Worm (Caenorhabditis elegans) whole organism, young adult: ENCODE results near the gene scl-7.

Experiments used
- B0336.3 ChIP-seq: fragments of 200-800 bp; sonication (Bioruptor generic); IDR thresholded peaks from 2 replicates; pipeline ENCODE4 v1.3.6; 2022; ENCODE audit warnings: missing genetic modification characterization, missing compliant biosample characterization
- C17E4.6 ChIP-seq: fragments of 200-800 bp; sonication (Bioruptor generic); IDR thresholded peaks from 2 replicates; pipeline ENCODE4 v1.3.6; 2022; ENCODE audit warnings: missing genetic modification reagents, missing genetic modification characterization, missing compliant biosample characterization
- F22D6.2 ChIP-seq: sonication (generic microtip); optimal IDR thresholded peaks from 2 replicates; lab custom pipeline; 2016; ENCODE audit warnings: mild to moderate bottlenecking, missing genetic modification characterization, missing compliant biosample characterization
- F49E8.2 ChIP-seq: sonication (generic microtip); optimal IDR thresholded peaks from 3 replicates; lab custom pipeline; 2017; ENCODE audit warnings: missing genetic modification characterization, mild to moderate bottlenecking, missing compliant biosample characterization, antibody characterized with exemption, moderate library complexity; ENCODE audit not compliant: insufficient read depth
- F52B5.7 ChIP-seq: sonication (generic microtip); optimal IDR thresholded peaks from 2 replicates; lab custom pipeline; 2016; ENCODE audit warnings: mild to moderate bottlenecking, missing genetic modification characterization, missing compliant biosample characterization
- T07F8.4 ChIP-seq: sonication (generic microtip); optimal IDR thresholded peaks from 2 replicates; lab custom pipeline; 2016; ENCODE audit warnings: mild to moderate bottlenecking, missing genetic modification characterization, moderate library complexity, missing compliant biosample characterization
- Y53F4B.3 ChIP-seq: fragments of 200-800 bp; sonication (Bioruptor generic); IDR thresholded peaks from 2 replicates; pipeline ENCODE4 v1.3.6; 2022; ENCODE audit warnings: missing genetic modification reagents, missing genetic modification characterization, missing compliant biosample characterization
- Y53G8AR.9 ChIP-seq: fragments of 200-800 bp; sonication (Bioruptor generic); conservative IDR thresholded peaks from 2 replicates; pipeline ENCODE4 v1.3.6; 2022; ENCODE audit warnings: missing genetic modification reagents, missing genetic modification characterization, missing compliant biosample characterization
- Y79H2A.3 ChIP-seq: fragments of 200-800 bp; sonication (Bioruptor generic); conservative IDR thresholded peaks from 2 replicates; pipeline ENCODE4 v1.3.6; 2022; ENCODE audit warnings: missing genetic modification reagents, missing genetic modification characterization, missing compliant biosample characterization
- akir-1 ChIP-seq: fragments of 200-800 bp; sonication (Bioruptor generic); optimal IDR thresholded peaks from 2 replicates; lab custom pipeline; 2018; ENCODE audit warnings: mild to moderate bottlenecking, missing genetic modification characterization, moderate library complexity, missing compliant biosample characterization
- ama-1 ChIP-seq, 3 experiments: fragments of 150-350 bp in 1 of 3; sonication (generic microtip) in 2 of 3; optimal IDR thresholded peaks; 2 replicates each; lab custom pipeline; 2014 to 2018; ENCODE audit warnings: missing biosample characterization in 2 of 3, missing genetic modification characterization in 2 of 3, missing genetic modification reagents in 2 of 3
- athp-1 ChIP-seq: sonication (generic microtip); optimal IDR thresholded peaks from 2 replicates; lab custom pipeline; 2017; ENCODE audit warnings: mild to moderate bottlenecking, missing genetic modification characterization, missing compliant biosample characterization
- attf-5 ChIP-seq: fragments of 200-800 bp; sonication (Bioruptor generic); optimal IDR thresholded peaks from 2 replicates; lab custom pipeline; 2018; ENCODE audit warnings: mild to moderate bottlenecking, missing genetic modification characterization, missing compliant biosample characterization
- attf-6 ChIP-seq: fragments of 200-800 bp; sonication (Bioruptor generic); IDR thresholded peaks from 2 replicates; pipeline ENCODE4 v1.3.6; 2022; ENCODE audit warnings: missing genetic modification reagents, missing genetic modification characterization, missing compliant biosample characterization
- cebp-1 ChIP-seq, 2 experiments: fragments of 200-800 bp in 1 of 2; sonication (Bioruptor generic) in 1 of 2; sonication (generic microtip) in 1 of 2; IDR thresholded peaks in 1 of 2; optimal IDR thresholded peaks in 1 of 2; 2 replicates each; pipeline versions ENCODE4 v1.3.6 to Lab custom; 2017 to 2022; ENCODE audit warnings: missing compliant biosample characterization in 2 of 2, missing genetic modification characterization in 2 of 2, mild to moderate bottlenecking in 1 of 2, missing genetic modification reagents in 1 of 2, moderate library complexity in 1 of 2
- cebp-2 ChIP-seq: fragments of 200-800 bp; sonication (Bioruptor generic); IDR thresholded peaks from 2 replicates; pipeline ENCODE4 v1.3.6; 2022; ENCODE audit warnings: missing genetic modification characterization, missing compliant biosample characterization
- ceh-100 ChIP-seq: fragments of 200-800 bp; sonication (Bioruptor generic); IDR thresholded peaks from 2 replicates; pipeline ENCODE4 v1.3.6; 2022; ENCODE audit warnings: missing genetic modification reagents, missing genetic modification characterization, missing compliant biosample characterization
- efl-1 ChIP-seq: fragments of 150-350 bp; optimal IDR thresholded peaks from 2 replicates; lab custom pipeline; 2014; ENCODE audit warnings: missing biosample characterization, missing genetic modification reagents, missing genetic modification characterization
- egl-18 ChIP-seq: fragments of 200-800 bp; sonication (Bioruptor generic); IDR thresholded peaks from 2 replicates; pipeline ENCODE4 v1.3.6; 2022; ENCODE audit warnings: missing genetic modification reagents, missing genetic modification characterization, missing compliant biosample characterization
- gei-17 ChIP-seq: fragments of 200-800 bp; sonication (Bioruptor generic); optimal IDR thresholded peaks from 2 replicates; lab custom pipeline; 2018; ENCODE audit warnings: mild to moderate bottlenecking, missing genetic modification characterization, missing compliant biosample characterization
- hrde-1 ChIP-seq: sonication (generic microtip); optimal IDR thresholded peaks from 2 replicates; lab custom pipeline; 2016; ENCODE audit warnings: missing genetic modification characterization, mild to moderate bottlenecking, missing compliant biosample characterization, moderate library complexity, missing genotype, missing genetic modification reagents, borderline replicate concordance
- lin-54 ChIP-seq: fragments of 200-800 bp; sonication (Bioruptor generic); optimal IDR thresholded peaks from 2 replicates; lab custom pipeline; 2018; ENCODE audit warnings: mild to moderate bottlenecking, missing genetic modification characterization, missing compliant biosample characterization
- madf-10 ChIP-seq: sonication (generic microtip); optimal IDR thresholded peaks from 2 replicates; lab custom pipeline; 2016; ENCODE audit warnings: mild to moderate bottlenecking, missing genetic modification characterization, missing compliant biosample characterization
- madf-3 ChIP-seq: fragments of 200-800 bp; sonication (Bioruptor generic); IDR thresholded peaks from 2 replicates; pipeline ENCODE4 v1.3.6; 2022; ENCODE audit warnings: missing genetic modification reagents, missing genetic modification characterization, missing compliant biosample characterization
- nhr-80 ChIP-seq: sonication (generic microtip); optimal IDR thresholded peaks from 2 replicates; lab custom pipeline; 2016; ENCODE audit warnings: missing genetic modification characterization, missing compliant biosample characterization
- nhr-90 ChIP-seq: sonication (generic microtip); optimal IDR thresholded peaks from 2 replicates; lab custom pipeline; 2016; ENCODE audit warnings: missing genotype, mild to moderate bottlenecking, missing genetic modification characterization, missing compliant biosample characterization
- pha-4 ChIP-seq: fragments of 150-350 bp; sonication (generic microtip); optimal IDR thresholded peaks from 2 replicates; lab custom pipeline; 2014; ENCODE audit warnings: missing biosample characterization, missing genetic modification reagents, missing genetic modification characterization
- rec-8 ChIP-seq, 2 experiments: sonication (generic microtip); optimal IDR thresholded peaks; 2 replicates each; lab custom pipeline; 2016; ENCODE audit warnings: mild to moderate bottlenecking in 2 of 2, missing genetic modification characterization in 2 of 2, missing genetic modification reagents in 2 of 2, missing genotype in 2 of 2, missing biosample characterization in 1 of 2, missing compliant biosample characterization in 1 of 2, moderate library complexity in 1 of 2
- snpc-1.3 ChIP-seq: sonication (generic microtip); optimal IDR thresholded peaks from 2 replicates; lab custom pipeline; 2017; ENCODE audit warnings: missing genetic modification characterization, mild to moderate bottlenecking, missing compliant biosample characterization, antibody characterized with exemption, moderate library complexity, missing genotype, missing genetic modification reagents; ENCODE audit not compliant: insufficient read depth
- snpc-4 ChIP-seq, 5 experiments: fragments of 150-350 bp in 1 of 5; sonication (generic microtip) in 4 of 5; optimal IDR thresholded peaks; 2 replicates each; lab custom pipeline; 2014 to 2018; ENCODE audit warnings: missing genetic modification characterization in 5 of 5, missing biosample characterization in 3 of 5, antibody characterized with exemption in 2 of 5, mild to moderate bottlenecking in 2 of 5, missing compliant biosample characterization in 2 of 5, missing genotype in 2 of 5, moderate library complexity in 2 of 5, missing genetic modification reagents in 1 of 5
- zfh-2 ChIP-seq: fragments of 200-800 bp; sonication (Bioruptor generic); conservative IDR thresholded peaks from 2 replicates; pipeline ENCODE4 v1.3.6; 2022; ENCODE audit warnings: missing genetic modification reagents, missing genetic modification characterization, missing compliant biosample characterization

The scl-7 gene

DNA sequence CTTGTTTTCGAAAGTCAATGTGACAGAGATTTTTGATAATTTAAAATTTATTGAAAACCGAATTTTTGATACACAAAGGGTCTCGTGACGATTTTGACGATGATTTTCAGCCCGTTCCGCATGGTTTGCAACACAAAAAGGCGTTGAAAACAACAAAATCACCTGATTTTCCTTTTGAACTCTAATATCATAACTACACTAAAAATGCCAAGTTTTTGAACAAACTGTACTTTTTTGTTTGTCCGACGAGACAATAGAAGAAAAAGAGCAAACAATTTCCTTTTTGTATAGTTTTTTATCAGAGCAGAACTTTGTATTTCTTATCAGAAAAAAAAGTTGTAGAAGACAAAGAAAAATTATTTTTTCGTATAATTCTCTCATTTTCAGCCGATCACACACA, 38.1 kb upstream of the scl-7 start:
- TF ChIP-seq snpc-4 (GFP tag; optimal IDR thresholded peaks at IDR 0.05; lab: Kevin White, UChicago): no peak
- TF ChIP-seq snpc-4 (tag; optimal IDR thresholded peaks at IDR 0.05; lab: Kevin White, UChicago): no peak
- no peak for TF ChIP-seq cebp-1 (GFP tag; IDR thresholded peaks at IDR 0.05; lab: Robert Waterston, UW)
- TF ChIP-seq cebp-1 (tag; optimal IDR thresholded peaks at IDR 0.05; lab: Kevin White, UChicago): peak; percentile 4
- no peak for TF ChIP-seq snpc-1.3 (tag; lab: Kevin White, UChicago)
- TF ChIP-seq nhr-80 (tag; lab: Kevin White, UChicago): peak; percentile 29

DNA sequence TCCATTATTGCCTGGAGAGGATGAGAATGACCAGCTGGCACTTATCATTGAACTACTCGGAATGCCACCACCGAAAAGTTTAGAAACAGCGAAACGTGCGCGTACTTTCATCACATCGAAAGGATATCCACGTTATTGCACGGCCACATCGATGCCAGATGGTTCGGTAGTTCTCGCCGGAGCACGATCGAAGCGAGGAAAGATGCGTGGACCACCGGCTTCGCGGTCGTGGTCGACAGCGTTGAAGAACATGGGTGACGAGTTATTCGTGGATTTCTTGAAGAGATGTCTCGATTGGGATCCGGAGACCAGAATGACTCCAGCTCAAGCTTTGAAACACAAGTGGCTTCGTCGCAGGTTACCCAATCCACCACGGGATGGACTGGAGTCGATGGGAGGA, 36.7 kb upstream of the scl-7 start:
- TF ChIP-seq attf-5 (GFP tag; lab: Kevin White, UChicago) (no peak), ceh-100 (no peak), zfh-2 (GFP tag; lab: Robert Waterston, UW) (peak; percentile 65), cebp-2 (GFP tag; lab: Robert Waterston, UW) (0 out of 2 replicates have a peak, but pooled peaks have one; percentile 86), madf-3 (GFP tag; lab: Robert Waterston, UW) (0 out of 2 replicates have a peak, but pooled peaks have one; percentile 30), rec-8 (tag; optimal IDR thresholded peaks at IDR 0.05; lab: Kevin White, UChicago) (no peak), egl-18 (0 out of 2 replicates have a peak, but pooled peaks have one; percentile 47), F52B5.7 (tag; lab: Kevin White, UChicago) (peak; percentile 25)

DNA sequence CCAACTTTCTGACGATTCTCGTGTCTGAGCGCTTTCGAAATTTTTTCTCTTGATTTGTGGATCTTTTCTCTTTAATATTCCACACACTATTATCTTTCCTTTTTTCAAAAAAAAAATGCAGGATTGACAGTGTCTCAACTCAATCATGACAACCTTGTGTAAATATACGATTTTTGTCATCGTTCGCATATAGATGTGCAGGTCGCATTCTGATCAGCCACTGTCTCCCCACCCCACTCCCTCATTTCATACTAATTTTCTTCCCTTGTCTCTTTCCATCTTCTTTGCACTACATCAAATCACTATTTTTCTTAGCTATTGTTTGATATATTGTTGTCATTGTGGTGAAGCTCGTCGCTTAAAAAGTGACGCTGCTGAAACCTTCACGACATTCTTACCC, 34.9 kb upstream of the scl-7 start:
- TF ChIP-seq madf-3 (GFP tag; lab: Robert Waterston, UW) (0 out of 2 replicates have a peak, but pooled peaks have one; percentile 32), F22D6.2 (tag; lab: Kevin White, UChicago) (no peak), cebp-1 (GFP tag; IDR thresholded peaks at IDR 0.05; lab: Robert Waterston, UW) (no peak), cebp-1 (tag; optimal IDR thresholded peaks at IDR 0.05; lab: Kevin White, UChicago) (peak; percentile 14), nhr-90 (no peak), attf-6 (GFP tag; lab: Robert Waterston, UW) (0 out of 2 replicates have a peak, but pooled peaks have one; percentile 20), hrde-1 (tag; lab: Kevin White, UChicago) (peak; percentile 37), B0336.3 (GFP tag; lab: Robert Waterston, UW) (peak; percentile 40; the same call in 1 of the 2 replicates), F49E8.2 (tag; lab: Kevin White, UChicago) (peak; percentile 11), ama-1 (optimal IDR thresholded peaks at IDR 0.05; lab: Kevin White, UChicago) (no peak), ama-1 (GFP tag; optimal IDR thresholded peaks at IDR 0.05; lab: Kevin White, UChicago) (peak in 1 of 2 experiments; percentile 32), gei-17 (no peak), snpc-4 (GFP tag; optimal IDR thresholded peaks at IDR 0.05; lab: Kevin White, UChicago) (no peak), snpc-4 (tag; optimal IDR thresholded peaks at IDR 0.05; lab: Kevin White, UChicago) (peak in 1 of 4 experiments; percentile 19), Y79H2A.3 (GFP tag; lab: Robert Waterston, UW) (peak; percentile 52; the same call in 1 of the 2 replicates), F52B5.7 (tag; lab: Kevin White, UChicago) (peak; percentile 73), athp-1 (tag; lab: Kevin White, UChicago) (peak; percentile 40)

DNA sequence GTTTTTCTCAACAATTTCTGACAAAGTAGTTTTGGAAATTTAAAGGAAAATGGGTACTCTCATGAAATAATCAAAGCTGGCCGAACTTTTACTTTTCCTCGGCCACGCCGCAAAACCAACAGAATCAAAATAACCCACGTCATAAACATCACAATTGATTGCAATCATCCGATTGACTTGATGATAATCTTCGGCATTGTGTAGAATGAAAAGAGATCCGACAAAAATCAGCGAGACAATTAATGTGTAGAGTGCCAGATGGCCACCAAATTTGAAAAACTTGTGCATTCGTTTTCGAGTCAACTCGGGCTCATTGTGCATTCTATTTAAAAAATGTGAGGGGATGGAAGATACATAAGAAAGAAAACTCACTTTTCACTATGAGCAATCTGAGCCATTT, 33.4 kb upstream of the scl-7 start:
- no peak for TF ChIP-seq Y53F4B.3 (GFP tag; lab: Robert Waterston, UW)
- TF ChIP-seq madf-10 (tag; lab: Kevin White, UChicago): no peak
- TF ChIP-seq efl-1 (GFP tag; lab: Kevin White, UChicago): no peak
- TF ChIP-seq pha-4: no peak
- no peak for TF ChIP-seq akir-1 (GFP tag; lab: Kevin White, UChicago)
- TF ChIP-seq lin-54: no peak
- no peak for TF ChIP-seq C17E4.6 (GFP tag; lab: Robert Waterston, UW)
- TF ChIP-seq T07F8.4 (tag; lab: Kevin White, UChicago): no peak
- no peak for TF ChIP-seq Y53G8AR.9 (GFP tag; lab: Robert Waterston, UW)
- no peak for TF ChIP-seq ama-1 (optimal IDR thresholded peaks at IDR 0.05; lab: Kevin White, UChicago)
- no peak for TF ChIP-seq ama-1 (GFP tag; optimal IDR thresholded peaks at IDR 0.05; lab: Kevin White, UChicago)
